Worm (Caenorhabditis elegans): ENCODE results near the gene cpb-1.

- TF ChIP-seq pax-3 (tag; optimal IDR thresholded peaks at IDR 0.05) (no peak), unc-62 (GFP tag; optimal IDR thresholded peaks at IDR 0.05) (no peak), elt-2 (tag; optimal IDR thresholded peaks at IDR 0.05) (no peak), nhr-11 (tag; optimal IDR thresholded peaks at IDR 0.05) (no peak), jun-1 (tag; optimal IDR thresholded peaks at IDR 0.05) (no peak), nhr-28 (tag; optimal IDR thresholded peaks at IDR 0.05) (no peak), fos-1 (tag; optimal IDR thresholded peaks at IDR 0.05) (no peak)
Measured at ce11 chrIII:9328732-9329131, 6.6 kb downstream of the cpb-1 start.
